Worm (Caenorhabditis elegans) whole organism, early embryonic: ENCODE results near the gene sru-19.

ENCODE experiments used
- B0310.2 ChIP-seq: sonication (generic microtip); optimal IDR thresholded peaks from 2 replicates; lab custom pipeline; 2016; ENCODE audit warnings: mild to moderate bottlenecking, missing genetic modification characterization, missing compliant biosample characterization
- aly-1 ChIP-seq: sonication (generic microtip); optimal IDR thresholded peaks from 2 replicates; lab custom pipeline; 2016; ENCODE audit warnings: missing genetic modification characterization, missing compliant biosample characterization
- ama-1 ChIP-seq: fragments of 150-350 bp; optimal IDR thresholded peaks from 2 replicates; lab custom pipeline; 2014
- ceh-13 ChIP-seq: fragments of 200-800 bp; sonication (Bioruptor generic); optimal IDR thresholded peaks from 2 replicates; lab custom pipeline; 2018; ENCODE audit warnings: mild to moderate bottlenecking, missing genetic modification characterization, missing compliant biosample characterization
- flt-1 ChIP-seq: fragments of 200-800 bp; sonication (Bioruptor generic); IDR thresholded peaks from 2 replicates; pipeline ENCODE4 v1.3.6; 2022; ENCODE audit warnings: missing genetic modification characterization, missing compliant biosample characterization
- hnd-1 ChIP-seq: sonication (generic microtip); optimal IDR thresholded peaks from 2 replicates; lab custom pipeline; 2016; ENCODE audit warnings: missing genetic modification characterization, missing compliant biosample characterization
- pes-1 ChIP-seq: fragments of 200-800 bp; sonication (Bioruptor generic); IDR thresholded peaks from 2 replicates; pipeline ENCODE4 v1.3.6; 2022; ENCODE audit warnings: missing genetic modification reagents, missing genetic modification characterization, missing compliant biosample characterization
- tbx-37 ChIP-seq: fragments of 200-800 bp; sonication (Bioruptor generic); conservative IDR thresholded peaks from 2 replicates; pipeline ENCODE4 v1.3.6; 2022; ENCODE audit warnings: missing genetic modification reagents, missing genetic modification characterization, missing compliant biosample characterization

DNA sequence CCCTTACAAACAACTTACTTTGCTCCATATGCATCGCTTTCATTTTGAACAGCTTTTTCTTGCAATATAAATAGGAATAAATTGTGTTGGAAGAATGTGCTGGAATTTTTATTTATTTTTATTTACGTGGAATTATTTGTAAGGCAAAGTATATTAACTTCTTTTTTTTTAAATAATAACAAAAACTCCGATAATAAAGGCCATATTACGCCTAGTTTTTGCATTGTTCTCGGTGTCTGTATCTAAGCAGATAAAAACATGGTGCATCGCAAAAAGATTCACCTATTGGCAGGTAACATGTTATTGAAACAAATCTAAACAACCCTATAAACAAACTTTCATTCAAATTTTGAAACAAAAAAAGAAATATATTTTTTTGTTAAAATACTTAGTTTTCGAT, 35.0 kb upstream of the sru-19 start, which contains the start of gene C25G4.8:
- TF ChIP-seq pes-1 (GFP tag; lab: Robert Waterston, UW) (no peak), hnd-1 (tag; lab: Kevin White, UChicago) (no peak), aly-1 (tag; lab: Kevin White, UChicago) (no peak), tbx-37 (GFP tag; lab: Robert Waterston, UW) (no peak), B0310.2 (tag; lab: Kevin White, UChicago) (no peak), flt-1 (no peak), ceh-13 (no peak), ama-1 (lab: Kevin White, UChicago) (no peak)
